Worm (Caenorhabditis elegans) whole organism, L2 larva: ENCODE data around the gene pcs-1.

ENCODE experiments used
- C34F6.9 ChIP-seq: fragments of 150-350 bp; optimal IDR thresholded peaks from 2 replicates; lab custom pipeline; 2014; ENCODE audit warnings: missing biosample characterization, missing genetic modification characterization
- F13H6.1 ChIP-seq: sonication (generic microtip); optimal IDR thresholded peaks from 2 replicates; lab custom pipeline; 2016; ENCODE audit warnings: missing genetic modification characterization, missing compliant biosample characterization
- R02D3.7 ChIP-seq: fragments of 150-350 bp; optimal IDR thresholded peaks from 2 replicates; lab custom pipeline; 2014; ENCODE audit warnings: missing biosample characterization, missing genetic modification characterization
- Y55F3AM.14 ChIP-seq: fragments of 200-800 bp; sonication (Bioruptor generic); optimal IDR thresholded peaks from 2 replicates; lab custom pipeline; 2018; ENCODE audit warnings: mild to moderate bottlenecking, missing genetic modification characterization, missing compliant biosample characterization
- alr-1 ChIP-seq: fragments of 150-350 bp; optimal IDR thresholded peaks from 2 replicates; lab custom pipeline; 2014; ENCODE audit warnings: missing biosample characterization, missing genetic modification characterization
- aly-2 ChIP-seq: fragments of 150-350 bp; optimal IDR thresholded peaks from 2 replicates; lab custom pipeline; 2014; ENCODE audit warnings: missing biosample characterization, missing genetic modification characterization
- ama-1 ChIP-seq: fragments of 150-350 bp; optimal IDR thresholded peaks from 2 replicates; lab custom pipeline; 2018; ENCODE audit warnings: inconsistent platforms
- ceh-16 ChIP-seq: fragments of 150-350 bp; optimal IDR thresholded peaks from 2 replicates; lab custom pipeline; 2014; ENCODE audit warnings: missing biosample characterization, missing genetic modification characterization
- dmd-4 ChIP-seq: sonication (generic microtip); optimal IDR thresholded peaks from 2 replicates; lab custom pipeline; 2017; ENCODE audit warnings: missing biosample characterization, missing genetic modification characterization
- elt-1 ChIP-seq: fragments of 150-350 bp; optimal IDR thresholded peaks from 2 replicates; lab custom pipeline; 2014; ENCODE audit warnings: missing biosample characterization, missing genetic modification characterization
- fos-1 ChIP-seq: fragments of 150-350 bp; optimal IDR thresholded peaks from 2 replicates; lab custom pipeline; 2014; ENCODE audit warnings: missing biosample characterization, missing genetic modification characterization
- lin-11 ChIP-seq: fragments of 150-350 bp; sonication (generic microtip); optimal IDR thresholded peaks from 2 replicates; lab custom pipeline; 2014; ENCODE audit warnings: missing biosample characterization, missing genetic modification characterization, inconsistent platforms, mixed read lengths
- lin-39 ChIP-seq: fragments of 150-350 bp; optimal IDR thresholded peaks from 2 replicates; lab custom pipeline; 2014; ENCODE audit warnings: missing biosample characterization, missing genetic modification reagents, missing genetic modification characterization
- mab-5 ChIP-seq: fragments of 150-350 bp; optimal IDR thresholded peaks from 2 replicates; lab custom pipeline; 2014; ENCODE audit warnings: missing biosample characterization, missing genetic modification characterization
- mdl-1 ChIP-seq, 2 experiments: fragments of 150-350 bp in 1 of 2; sonication (generic microtip) in 1 of 2; optimal IDR thresholded peaks; 2 replicates each; lab custom pipeline; 2017; ENCODE audit warnings: missing biosample characterization in 2 of 2, missing genetic modification characterization in 2 of 2
- nhr-10 ChIP-seq: sonication (generic microtip); optimal IDR thresholded peaks from 2 replicates; lab custom pipeline; 2017; ENCODE audit warnings: missing biosample characterization, missing genetic modification characterization
- nhr-11 ChIP-seq: fragments of 150-350 bp; optimal IDR thresholded peaks from 2 replicates; lab custom pipeline; 2014; ENCODE audit warnings: missing biosample characterization, missing genetic modification characterization
- nhr-12 ChIP-seq: fragments of 150-350 bp; optimal IDR thresholded peaks from 2 replicates; lab custom pipeline; 2014; ENCODE audit warnings: missing biosample characterization, missing genetic modification characterization
- nhr-129 ChIP-seq: fragments of 150-350 bp; optimal IDR thresholded peaks from 2 replicates; lab custom pipeline; 2014; ENCODE audit warnings: missing biosample characterization, missing genetic modification characterization
- nhr-23 ChIP-seq: fragments of 150-350 bp; optimal IDR thresholded peaks from 2 replicates; lab custom pipeline; 2014; ENCODE audit warnings: missing biosample characterization, missing genetic modification reagents, missing genetic modification characterization
- nhr-237 ChIP-seq: fragments of 150-350 bp; optimal IDR thresholded peaks from 2 replicates; lab custom pipeline; 2014; ENCODE audit warnings: missing biosample characterization, missing genetic modification characterization
- nhr-25 ChIP-seq: fragments of 150-350 bp; sonication (generic microtip); optimal IDR thresholded peaks from 3 replicates; lab custom pipeline; 2014; ENCODE audit warnings: missing biosample characterization, missing genetic modification characterization
- nhr-6 ChIP-seq: fragments of 150-350 bp; optimal IDR thresholded peaks from 2 replicates; lab custom pipeline; 2014; ENCODE audit warnings: missing biosample characterization, missing genetic modification characterization
- peb-1 ChIP-seq: fragments of 150-350 bp; optimal IDR thresholded peaks from 2 replicates; lab custom pipeline; 2014; ENCODE audit warnings: missing biosample characterization, missing genetic modification characterization
- sem-4 ChIP-seq: fragments of 150-350 bp; optimal IDR thresholded peaks from 2 replicates; lab custom pipeline; 2014; ENCODE audit warnings: missing biosample characterization, missing genetic modification reagents, missing genetic modification characterization
- skn-1 ChIP-seq: sonication (generic microtip); optimal IDR thresholded peaks from 2 replicates; lab custom pipeline; 2017; ENCODE audit warnings: missing biosample characterization, missing genetic modification characterization
- sma-3 ChIP-seq: sonication (generic microtip); optimal IDR thresholded peaks from 2 replicates; lab custom pipeline; 2016; ENCODE audit warnings: missing genetic modification reagents, missing genetic modification characterization, missing compliant biosample characterization
- sma-9 ChIP-seq, 2 experiments: fragments of 150-350 bp in 1 of 2; sonication (generic microtip) in 1 of 2; optimal IDR thresholded peaks; 2 replicates each; lab custom pipeline; 2014 to 2016; ENCODE audit warnings: missing genetic modification characterization in 2 of 2, mild to moderate bottlenecking in 1 of 2, missing biosample characterization in 1 of 2, missing compliant biosample characterization in 1 of 2, missing genetic modification reagents in 1 of 2, moderate library complexity in 1 of 2
- snpc-4 ChIP-seq: fragments of 150-350 bp; optimal IDR thresholded peaks from 2 replicates; lab custom pipeline; 2014; ENCODE audit warnings: missing biosample characterization, missing genetic modification characterization
- unc-39 ChIP-seq: fragments of 150-350 bp; optimal IDR thresholded peaks from 2 replicates; lab custom pipeline; 2014; ENCODE audit warnings: missing biosample characterization, missing genetic modification characterization
- unc-55 ChIP-seq: fragments of 150-350 bp; sonication (generic microtip); optimal IDR thresholded peaks from 3 replicates; lab custom pipeline; 2014; ENCODE audit warnings: missing biosample characterization, missing genetic modification reagents, missing genetic modification characterization
- unc-62 ChIP-seq: fragments of 150-350 bp; optimal IDR thresholded peaks from 2 replicates; lab custom pipeline; 2014; ENCODE audit warnings: missing biosample characterization, missing genetic modification reagents, missing genetic modification characterization
- zag-1 ChIP-seq: fragments of 150-350 bp; optimal IDR thresholded peaks from 2 replicates; lab custom pipeline; 2014; ENCODE audit warnings: missing biosample characterization, missing genetic modification characterization
- ztf-1 ChIP-seq: fragments of 200-800 bp; sonication (Bioruptor generic); conservative IDR thresholded peaks from 2 replicates; pipeline ENCODE4 v1.3.6; 2022; ENCODE audit warnings: missing genetic modification characterization, missing compliant biosample characterization
- ztf-11 ChIP-seq: sonication (generic microtip); optimal IDR thresholded peaks from 2 replicates; lab custom pipeline; 2017; ENCODE audit warnings: missing biosample characterization, missing genetic modification characterization
- ztf-4 ChIP-seq: fragments of 150-350 bp; optimal IDR thresholded peaks from 2 replicates; lab custom pipeline; 2014; ENCODE audit warnings: missing biosample characterization, missing genetic modification characterization

The pcs-1 gene

ce11 chrII:11571260-11571854 lies 6.2 kb downstream of the pcs-1 start, which contains the start of gene F54D5.3:
TSS of gene F54D5.3 (plus strand) at chrII:11571805.
- TF ChIP-seq fos-1 (peak; percentile 87), Y55F3AM.14 (GFP tag; lab: Kevin White, UChicago) (no peak)

- TF ChIP-seq mdl-1 (tag; optimal IDR thresholded peaks at IDR 0.05; lab: Kevin White, UChicago) (no peak), fos-1 (peak; percentile 82)
Observed at ce11 chrII:11569213-11569868, 8.2 kb downstream of the pcs-1 start, which contains the start of the genes F54D5.23 and F54D5.4. TSS of gene F54D5.23 (minus strand) at chrII:11569287. TSS of gene F54D5.4 (plus strand) at chrII:11569818.

DNA sequence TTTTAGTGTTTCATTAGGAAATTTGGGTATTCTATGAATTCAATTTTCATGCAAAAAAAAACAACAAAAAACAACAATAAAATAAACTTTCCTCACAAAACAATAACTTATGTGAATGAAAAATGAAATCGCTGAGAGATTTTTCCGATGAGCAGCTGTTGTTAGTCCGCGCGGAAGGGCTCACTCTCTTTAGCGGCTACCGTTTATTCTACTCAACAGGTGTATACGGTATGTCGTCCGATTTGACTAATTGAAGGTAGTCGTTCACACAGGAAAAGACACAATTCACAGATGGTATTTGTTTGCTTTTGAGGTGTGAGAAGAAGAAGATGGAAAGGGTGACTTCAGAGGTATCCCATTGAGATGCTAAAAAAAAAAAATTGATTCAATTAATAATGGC lies 8.9 kb downstream of the pcs-1 start:
- TF ChIP-seq sma-9 (GFP tag; optimal IDR thresholded peaks at IDR 0.05; lab: Kevin White, UChicago) (no peak), sma-9 (tag; optimal IDR thresholded peaks at IDR 0.05; lab: Kevin White, UChicago) (no peak), ztf-4 (no peak), ceh-16 (tag; lab: Kevin White, UChicago) (no peak), sma-3 (no peak), nhr-23 (no peak), peb-1 (tag; lab: Kevin White, UChicago) (no peak), snpc-4 (tag; lab: Kevin White, UChicago) (no peak)

ce11 chrII:11566970-11567711 lies 10.4 kb downstream of the pcs-1 start, which contains the start of gene F54D5.5:
TSS of gene F54D5.5 (minus strand) at chrII:11567020.
- TF ChIP-seq nhr-237 (tag; lab: Kevin White, UChicago) (no peak), elt-1 (tag; lab: Kevin White, UChicago) (no peak), lin-39 (tag; lab: Kevin White, UChicago) (peak; percentile 77), unc-55 (GFP tag; lab: Kevin White, UChicago) (peak; percentile 34), sem-4 (tag; lab: Kevin White, UChicago) (no peak), nhr-10 (tag; lab: Kevin White, UChicago) (no peak), nhr-12 (tag; lab: Kevin White, UChicago) (no peak), nhr-129 (tag; lab: Kevin White, UChicago) (peak; percentile 54), skn-1 (tag; lab: Kevin White, UChicago) (no peak), mab-5 (tag; lab: Kevin White, UChicago) (peak; percentile 2), R02D3.7 (no peak), dmd-4 (tag; lab: Kevin White, UChicago) (no peak), zag-1 (tag; lab: Kevin White, UChicago) (no peak), lin-11 (tag; lab: Kevin White, UChicago) (peak; percentile 33), ztf-11 (tag; lab: Kevin White, UChicago) (no peak), ceh-16 (tag; lab: Kevin White, UChicago) (no peak), ztf-1 (GFP tag; lab: Robert Waterston, UW) (no peak), C34F6.9 (tag; lab: Kevin White, UChicago) (peak; percentile 7), unc-39 (tag; lab: Kevin White, UChicago) (no peak), nhr-11 (tag; lab: Kevin White, UChicago) (no peak), unc-62 (no peak), ama-1 (lab: Kevin White, UChicago) (no peak), F13H6.1 (tag; lab: Kevin White, UChicago) (peak; percentile 5), Y55F3AM.14 (GFP tag; lab: Kevin White, UChicago) (no peak), peb-1 (tag; lab: Kevin White, UChicago) (no peak)

ce11 chrII:11564127-11564526 lies 13.4 kb downstream of the pcs-1 start, which contains the start of gene F54D5.15:
TSS of gene F54D5.15 (minus strand) at chrII:11564227.
- no peak for TF ChIP-seq alr-1
- no peak for TF ChIP-seq aly-2 (tag; lab: Kevin White, UChicago)
- no peak for TF ChIP-seq elt-1 (tag; lab: Kevin White, UChicago)
- TF ChIP-seq unc-55 (GFP tag; lab: Kevin White, UChicago): no peak
- TF ChIP-seq nhr-6 (tag; lab: Kevin White, UChicago): no peak
- no peak for TF ChIP-seq nhr-25 (tag; lab: Kevin White, UChicago)
- TF ChIP-seq nhr-129 (tag; lab: Kevin White, UChicago): no peak
- no peak for TF ChIP-seq sma-3
- no peak for TF ChIP-seq unc-62
